Worm (Caenorhabditis elegans): ENCODE results near the gene C01B9.1.

DNA sequence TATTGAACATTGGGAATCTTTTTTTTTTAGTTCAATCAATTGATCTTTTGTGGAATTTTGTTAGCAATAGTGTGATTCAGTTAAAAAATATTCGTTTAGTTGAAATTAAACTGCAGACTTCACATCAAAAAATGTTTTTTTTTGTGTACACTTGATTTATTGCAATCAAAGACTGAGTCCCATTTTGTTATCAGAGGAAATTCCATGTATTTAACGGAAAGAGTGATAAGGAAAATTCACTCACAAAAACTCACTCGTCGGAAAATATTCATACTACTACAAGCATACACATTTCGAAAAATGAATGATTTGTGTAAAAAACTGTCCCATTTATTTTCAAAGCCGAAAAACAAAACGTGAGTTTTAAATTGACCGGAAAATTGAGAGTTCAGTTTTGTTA is at the start of gene C01B9.1:
- TF ChIP-seq flt-1 (GFP tag; IDR thresholded peaks at IDR 0.05) (no peak), tab-1 (GFP tag; IDR thresholded peaks at IDR 0.05) (no peak), ztf-29 (GFP tag; IDR thresholded peaks at IDR 0.05) (no peak), cog-1 (tag; optimal IDR thresholded peaks at IDR 0.05) (no peak), ztf-23 (GFP tag; IDR thresholded peaks at IDR 0.05) (no peak)

All from whole organism, midembryonic.